Fruit fly (Drosophila melanogaster): ENCODE results near the gene CG2519.

DNA sequence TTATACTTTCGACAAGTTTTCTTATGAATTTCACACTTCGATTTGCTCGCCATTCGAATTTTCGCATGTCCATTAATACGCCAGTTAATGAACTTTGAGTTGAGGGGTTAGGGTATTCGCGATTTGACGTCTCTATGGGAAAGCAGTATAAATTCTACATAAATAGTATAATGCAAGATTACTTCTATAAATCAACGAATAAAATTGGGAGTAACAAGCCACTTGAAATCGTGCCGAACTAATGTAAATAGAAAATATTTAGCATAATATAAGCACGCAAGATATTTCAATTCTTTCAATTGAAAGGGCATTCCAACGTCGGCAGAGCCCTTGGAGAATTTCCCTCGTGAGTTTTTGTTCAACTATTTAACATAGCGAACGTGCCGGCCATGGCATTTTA, 27.0 kb downstream of the CG2519 start:
- no peak for TF ChIP-seq Myc (optimal IDR thresholded peaks at IDR 0.05)
- no peak for TF ChIP-seq psq (optimal IDR thresholded peaks at IDR 0.05)
- TF ChIP-seq Sin3A (optimal IDR thresholded peaks at IDR 0.05) = no peak
- TF ChIP-seq insv (optimal IDR thresholded peaks at IDR 0.05) = no peak
